Fruit fly (Drosophila melanogaster) whole organism, embryonic: Measurements from ENCODE around the gene Rlb1.
A peak's percentile ranks its signal among the peaks of the same experiment; 100 is the strongest.

Source experiments
- ATbp ChIP-seq: fragments of 200-800 bp; sonication (Bioruptor generic); optimal IDR thresholded peaks from 2 replicates; lab custom pipeline; 2017; ENCODE audit warnings: missing biosample characterization, mild to moderate bottlenecking, missing genetic modification characterization, missing genetic modification reagents
- Aef1 ChIP-seq: fragments of 200-800 bp; sonication (Bioruptor generic); IDR thresholded peaks from 3 replicates; pipeline ENCODE4 v1.3.6; 2022; ENCODE audit warnings: missing biosample characterization, missing genetic modification characterization
- Bteb2 ChIP-seq: fragments of 200-800 bp; sonication (Bioruptor generic); optimal IDR thresholded peaks from 2 replicates; lab custom pipeline; 2016; ENCODE audit warnings: missing biosample characterization, missing genetic modification characterization
- CG10209 ChIP-seq: fragments of 200-800 bp; sonication (Bioruptor generic); optimal IDR thresholded peaks from 3 replicates; lab custom pipeline; 2017; ENCODE audit warnings: missing biosample characterization, mild to moderate bottlenecking, missing genetic modification characterization, missing genetic modification reagents
- CG10366 ChIP-seq: fragments of 200-800 bp; sonication (Bioruptor generic); IDR thresholded peaks from 2 replicates; pipeline ENCODE4 v1.3.6; 2022; ENCODE audit warnings: missing biosample characterization, missing genetic modification characterization
- CG10979 ChIP-seq: fragments of 200-800 bp; sonication (Bioruptor generic); optimal IDR thresholded peaks from 2 replicates; lab custom pipeline; 2018; ENCODE audit warnings: missing biosample characterization, mild to moderate bottlenecking, missing genetic modification characterization, moderate library complexity
- CG11398 ChIP-seq: fragments of 200-800 bp; sonication (Bioruptor generic); optimal IDR thresholded peaks from 2 replicates; lab custom pipeline; 2016; ENCODE audit warnings: missing biosample characterization, missing genetic modification characterization
- CG12155 ChIP-seq: fragments of 200-800 bp; sonication (Bioruptor generic); optimal IDR thresholded peaks from 3 replicates; lab custom pipeline; 2016; ENCODE audit warnings: missing biosample characterization, missing genetic modification characterization
- CG12744 ChIP-seq: fragments of 200-800 bp; sonication (Bioruptor generic); optimal IDR thresholded peaks from 2 replicates; lab custom pipeline; 2016; ENCODE audit warnings: missing biosample characterization, missing genetic modification characterization
- CG12769 ChIP-seq: fragments of 200-800 bp; sonication (Bioruptor generic); optimal IDR thresholded peaks from 2 replicates; lab custom pipeline; 2019; ENCODE audit warnings: missing biosample characterization, mild to moderate bottlenecking, missing genetic modification characterization, moderate library complexity
- CG14050 ChIP-seq: fragments of 200-800 bp; sonication (Bioruptor generic); IDR thresholded peaks from 3 replicates; pipeline ENCODE4 v1.3.6; 2022; ENCODE audit warnings: missing biosample characterization, missing genetic modification characterization
- CG17328 ChIP-seq: fragments of 200-800 bp; sonication (Bioruptor generic); IDR thresholded peaks from 2 replicates; pipeline ENCODE4 v1.3.6; 2022; ENCODE audit warnings: missing biosample characterization, missing genetic modification characterization
- CG17385 ChIP-seq: fragments of 200-800 bp; sonication (Bioruptor generic); optimal IDR thresholded peaks from 3 replicates; lab custom pipeline; 2018; ENCODE audit warnings: missing biosample characterization, mild to moderate bottlenecking, missing genetic modification characterization
- CG17829 ChIP-seq: fragments of 200-800 bp; optimal IDR thresholded peaks from 2 replicates; lab custom pipeline; 2019; ENCODE audit warnings: missing biosample characterization, mild to moderate bottlenecking, missing genetic modification characterization, moderate library complexity
- CG2889 ChIP-seq: fragments of 200-800 bp; sonication (Bioruptor generic); IDR thresholded peaks from 3 replicates; pipeline ENCODE4 v1.3.6; 2022; ENCODE audit warnings: missing biosample characterization, missing genetic modification characterization
- CG31388 ChIP-seq: fragments of 200-800 bp; sonication (Bioruptor generic); optimal IDR thresholded peaks from 2 replicates; lab custom pipeline; 2016; ENCODE audit warnings: missing biosample characterization, missing genetic modification characterization
- CG3163 ChIP-seq: fragments of 200-800 bp; sonication (Bioruptor generic); optimal IDR thresholded peaks from 3 replicates; lab custom pipeline; 2016; ENCODE audit warnings: missing biosample characterization, missing genetic modification characterization
- CG32532 ChIP-seq: fragments of 200-800 bp; sonication (Bioruptor generic); IDR thresholded peaks from 2 replicates; pipeline ENCODE4 v1.3.6; 2022; ENCODE audit warnings: missing biosample characterization, missing genetic modification characterization
- CG33557 ChIP-seq: fragments of 200-800 bp; sonication (Bioruptor generic); optimal IDR thresholded peaks from 2 replicates; lab custom pipeline; 2019; ENCODE audit warnings: missing biosample characterization, mild to moderate bottlenecking, missing genetic modification characterization, moderate library complexity
- CG3407 ChIP-seq: fragments of 200-800 bp; sonication (Bioruptor generic); optimal IDR thresholded peaks from 2 replicates; lab custom pipeline; 2018; ENCODE audit warnings: missing biosample characterization, mild to moderate bottlenecking, missing genetic modification characterization
- CG6175 ChIP-seq: fragments of 200-800 bp; sonication (Bioruptor generic); IDR thresholded peaks from 3 replicates; pipeline ENCODE4 v1.3.6; 2022; ENCODE audit warnings: missing biosample characterization, missing genetic modification characterization
- CG9609 ChIP-seq: fragments of 200-800 bp; sonication (Bioruptor generic); optimal IDR thresholded peaks from 3 replicates; lab custom pipeline; 2016; ENCODE audit warnings: missing biosample characterization, missing genetic modification characterization
- CHES-1-like ChIP-seq: fragments of 200-800 bp; sonication (Bioruptor generic); optimal IDR thresholded peaks from 2 replicates; lab custom pipeline; 2016; ENCODE audit warnings: missing biosample characterization, missing genetic modification characterization
- Dfd ChIP-seq, 2 experiments: fragments of >200 bp; optimal IDR thresholded peaks; 2 replicates each; lab custom pipeline; 2017; ENCODE audit warnings: missing biosample characterization in 2 of 2, missing genetic modification characterization in 2 of 2
- Drgx ChIP-seq: fragments of 200-800 bp; sonication (Bioruptor generic); IDR thresholded peaks from 2 replicates; pipeline ENCODE4 v1.3.6; 2022; ENCODE audit warnings: missing biosample characterization, missing genetic modification characterization
- ERR ChIP-seq: fragments of 200-800 bp; sonication (Bioruptor generic); optimal IDR thresholded peaks from 2 replicates; lab custom pipeline; 2016; ENCODE audit warnings: missing biosample characterization, missing genetic modification characterization
- Ets97D ChIP-seq: fragments of 200-800 bp; sonication (Bioruptor generic); optimal IDR thresholded peaks from 3 replicates; lab custom pipeline; 2016; ENCODE audit warnings: missing biosample characterization, missing genetic modification characterization
- Hmx ChIP-seq: fragments of 200-800 bp; sonication (Bioruptor generic); optimal IDR thresholded peaks from 2 replicates; lab custom pipeline; 2016; ENCODE audit warnings: missing biosample characterization, missing genetic modification characterization
- Med ChIP-seq: fragments of 200-800 bp; sonication (Bioruptor generic); peaks from one replicate; lab custom pipeline; 2016; ENCODE audit warnings: missing biosample characterization, missing genetic modification characterization, mild to moderate bottlenecking, inconsistent platforms, moderate library complexity
- Mes4 ChIP-seq: fragments of 200-800 bp; sonication (Bioruptor generic); optimal IDR thresholded peaks from 2 replicates; lab custom pipeline; 2016; ENCODE audit warnings: missing biosample characterization, missing genetic modification characterization
- Nf-YB ChIP-seq: fragments of 200-800 bp; sonication (Bioruptor generic); optimal IDR thresholded peaks from 3 replicates; lab custom pipeline; 2019; ENCODE audit warnings: missing biosample characterization, mild to moderate bottlenecking, missing genetic modification characterization, moderate library complexity
- aop ChIP-seq: fragments of 200-800 bp; sonication (Bioruptor generic); IDR thresholded peaks from 2 replicates; pipeline ENCODE4 v1.3.6; 2022; ENCODE audit warnings: missing biosample characterization, missing genetic modification characterization
- cg ChIP-seq: fragments of 200-800 bp; sonication (Bioruptor generic); optimal IDR thresholded peaks from 3 replicates; lab custom pipeline; 2019; ENCODE audit warnings: missing biosample characterization, mild to moderate bottlenecking, missing genetic modification characterization, moderate library complexity
- chif ChIP-seq, 2 experiments: fragments of 200-800 bp; sonication (Bioruptor generic); optimal IDR thresholded peaks; 3 replicates each; lab custom pipeline; 2016; ENCODE audit warnings: missing biosample characterization in 2 of 2, missing genetic modification characterization in 2 of 2
- da ChIP-seq: fragments of 200-800 bp; sonication (Bioruptor generic); optimal IDR thresholded peaks from 2 replicates; lab custom pipeline; 2016; ENCODE audit warnings: missing biosample characterization, missing genetic modification characterization
- her ChIP-seq: fragments of 200-800 bp; sonication (Bioruptor generic); optimal IDR thresholded peaks from 2 replicates; lab custom pipeline; 2016; ENCODE audit warnings: missing biosample characterization, missing genetic modification characterization
- kay ChIP-seq: fragments of 200-800 bp; sonication (Bioruptor generic); optimal IDR thresholded peaks from 2 replicates; lab custom pipeline; 2016; ENCODE audit warnings: missing biosample characterization, missing genetic modification characterization
- ken ChIP-seq: fragments of 200-800 bp; sonication (Bioruptor generic); IDR thresholded peaks from 3 replicates; pipeline ENCODE4 v1.3.6; 2022; ENCODE audit warnings: missing biosample characterization, missing genetic modification characterization
- klu ChIP-seq: fragments of 200-800 bp; sonication (Bioruptor generic); IDR thresholded peaks from 2 replicates; pipeline ENCODE4 v1.3.6; 2022; ENCODE audit warnings: missing biosample characterization, missing genetic modification characterization
- lilli ChIP-seq: fragments of 200-800 bp; sonication (Bioruptor generic); optimal IDR thresholded peaks from 3 replicates; lab custom pipeline; 2016; ENCODE audit warnings: missing biosample characterization, missing genetic modification characterization
- lmd ChIP-seq: fragments of 200-800 bp; sonication (Bioruptor generic); IDR thresholded peaks from 2 replicates; pipeline ENCODE4 v1.3.6; 2022; ENCODE audit warnings: missing biosample characterization, missing genetic modification characterization
- lov ChIP-seq, 2 experiments: fragments of 200-800 bp in 1 of 2; fragments of >200 bp in 1 of 2; sonication (Bioruptor generic) in 1 of 2; IDR thresholded peaks in 1 of 2; optimal IDR thresholded peaks in 1 of 2; 2 replicates in 1 of 2; 3 replicates in 1 of 2; pipeline versions ENCODE4 v1.3.6 to Lab custom; 2017 to 2022; ENCODE audit warnings: missing biosample characterization in 1 of 2, missing genetic modification characterization in 1 of 2
- maf-S ChIP-seq: fragments of 200-800 bp; sonication (Bioruptor generic); optimal IDR thresholded peaks from 2 replicates; lab custom pipeline; 2016; ENCODE audit warnings: missing biosample characterization, missing genetic modification characterization
- oc ChIP-seq: fragments of 200-800 bp; sonication (Bioruptor generic); optimal IDR thresholded peaks from 2 replicates; lab custom pipeline; 2018; ENCODE audit warnings: missing biosample characterization, mild to moderate bottlenecking, missing genetic modification characterization, moderate library complexity
- psq ChIP-seq: fragments of 200-800 bp; sonication (Bioruptor generic); optimal IDR thresholded peaks from 2 replicates; lab custom pipeline; 2017; ENCODE audit warnings: missing biosample characterization, missing genetic modification characterization
- row ChIP-seq: fragments of 200-800 bp; sonication (Bioruptor generic); IDR thresholded peaks from 3 replicates; pipeline ENCODE4 v1.3.6; 2022; ENCODE audit warnings: missing biosample characterization, missing genetic modification characterization
- trem ChIP-seq: fragments of 200-800 bp; optimal IDR thresholded peaks from 3 replicates; lab custom pipeline; 2019; ENCODE audit warnings: missing biosample characterization, mild to moderate bottlenecking, missing genetic modification characterization, moderate library complexity
- tx ChIP-seq: fragments of 200-800 bp; sonication (Bioruptor generic); optimal IDR thresholded peaks from 2 replicates; lab custom pipeline; 2016; ENCODE audit warnings: missing biosample characterization, missing genetic modification characterization
- wdn ChIP-seq: fragments of 200-800 bp; sonication (Bioruptor generic); IDR thresholded peaks from 2 replicates; pipeline ENCODE4 v1.3.6; 2022; ENCODE audit warnings: missing biosample characterization, missing genetic modification characterization
- yki ChIP-seq: fragments of >200 bp; optimal IDR thresholded peaks from 3 replicates; lab custom pipeline; 2018

Gene Rlb1

DNA sequence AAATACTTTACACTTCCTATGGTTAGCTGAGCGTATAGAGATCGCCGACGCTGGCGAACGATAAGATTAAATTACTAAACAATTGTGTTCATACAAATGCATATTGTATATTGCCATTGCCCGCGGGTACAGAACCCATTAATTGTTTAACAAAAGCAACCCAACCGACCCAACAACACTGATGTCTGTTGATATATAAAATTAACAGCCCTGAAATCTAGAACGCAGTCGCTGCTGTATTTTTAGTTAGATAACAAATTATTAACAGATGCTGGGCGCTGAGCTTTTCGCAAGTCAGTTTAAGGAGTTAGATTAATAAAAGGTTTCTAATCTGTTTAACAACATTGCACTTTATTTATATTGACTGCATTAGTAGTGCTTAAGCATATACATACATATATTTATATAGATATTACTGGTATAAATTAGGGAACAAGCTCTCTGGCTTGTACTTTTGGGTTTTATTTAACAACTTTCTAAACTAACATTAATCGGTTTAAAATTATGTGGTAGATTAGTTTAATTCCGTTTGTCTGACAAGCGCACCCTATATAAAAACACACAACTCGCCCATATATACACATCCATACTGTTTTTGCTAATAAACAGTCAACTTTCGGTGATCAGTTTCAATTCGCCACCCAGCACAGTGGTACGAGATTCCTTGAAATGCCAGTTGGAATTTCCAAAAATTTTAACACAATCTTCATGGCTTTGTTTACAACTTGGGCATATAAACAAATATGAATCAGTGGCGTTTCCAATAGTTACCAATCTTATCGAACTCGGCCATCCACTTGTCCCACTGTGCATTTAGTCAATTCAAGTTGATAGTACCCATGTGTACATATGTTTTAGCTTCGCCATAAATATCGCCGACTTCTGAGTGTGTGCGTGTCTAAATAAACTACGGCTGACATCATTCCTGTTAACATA, 15.0 kb downstream of the Rlb1 start (continued):
- TF ChIP-seq wdn (GFP tag; lab: Robert Waterston, UW) (peak; percentile 91), trem (tag; lab: Kevin White, UChicago) (peak; percentile 45), Hmx (GFP tag; lab: Kevin White, UChicago) (peak; percentile 73), ERR (GFP tag; lab: Kevin White, UChicago) (peak; percentile 91), CG12769 (peak; percentile 94), ken (peak; percentile 79; the same call in 2 of the 3 replicates), CG3163 (GFP tag; lab: Kevin White, UChicago) (peak; percentile 50), tx (GFP tag; lab: Kevin White, UChicago) (peak; percentile 69), kay (peak; percentile 86), Dfd (GFP tag; optimal IDR thresholded peaks at IDR 0.05; lab: Kevin White, UChicago) (no peak), row (GFP tag; lab: Robert Waterston, UW) (peak; percentile 84), Med (GFP tag; lab: Kevin White, UChicago) (peak; percentile 100), CG10209 (peak; percentile 73), yki (lab: Kevin White, UChicago) (no peak), CG6175 (GFP tag; lab: Robert Waterston, UW) (peak; percentile 90), Bteb2 (GFP tag; lab: Kevin White, UChicago) (peak; percentile 78), CG12155 (GFP tag; lab: Kevin White, UChicago) (peak; percentile 70), CHES-1-like (GFP tag; lab: Kevin White, UChicago) (peak; percentile 90), CG17328 (GFP tag; lab: Robert Waterston, UW) (peak; percentile 76), ATbp (GFP tag; lab: Kevin White, UChicago) (peak; percentile 81), CG33557 (GFP tag; lab: Kevin White, UChicago) (no peak), CG9609 (GFP tag; lab: Kevin White, UChicago) (peak; percentile 73), lov (optimal IDR thresholded peaks at IDR 0.05; lab: Kevin White, UChicago) (no peak), lov (GFP tag; IDR thresholded peaks at IDR 0.05; lab: Robert Waterston, UW) (peak; percentile 43; the same call in 1 of the 3 replicates), cg (GFP tag; lab: Kevin White, UChicago) (peak; percentile 5), CG17385 (GFP tag; lab: Kevin White, UChicago) (peak; percentile 77), Mes4 (GFP tag; lab: Kevin White, UChicago) (peak; percentile 55), psq (GFP tag; lab: Kevin White, UChicago) (peak; percentile 7), CG10979 (tag; lab: Kevin White, UChicago) (peak; percentile 68), CG32532 (GFP tag; lab: Robert Waterston, UW) (peak; percentile 98), chif (GFP tag; optimal IDR thresholded peaks at IDR 0.05; lab: Kevin White, UChicago) (peak; percentile 72 to 94), Ets97D (GFP tag; lab: Kevin White, UChicago) (peak; percentile 78), maf-S (GFP tag; lab: Kevin White, UChicago) (peak; percentile 85), CG10366 (GFP tag; lab: Robert Waterston, UW) (peak; percentile 83)

DNA sequence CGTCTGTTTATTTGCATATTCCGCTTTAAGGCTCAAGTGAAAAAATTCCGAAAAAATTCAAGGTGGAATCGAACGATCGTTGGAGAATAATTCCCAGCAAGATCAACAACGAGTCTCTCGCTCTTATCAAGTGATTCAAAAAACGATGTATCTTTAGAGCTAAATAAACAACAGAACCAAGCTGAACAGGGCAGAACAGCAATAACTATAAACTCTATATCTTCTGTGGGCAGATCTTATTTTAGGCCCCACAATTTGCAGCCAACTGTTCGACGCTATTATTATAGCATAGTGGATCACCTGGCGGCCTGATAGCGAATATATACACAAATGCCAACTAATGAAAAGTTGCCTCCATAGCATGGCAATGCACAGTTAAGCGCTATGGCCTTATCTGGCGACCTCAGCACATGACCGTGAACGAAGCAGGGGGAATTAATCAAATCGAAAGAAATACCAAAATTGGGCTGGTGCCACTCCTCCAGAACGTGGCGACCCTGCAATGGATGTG, 16.3 kb downstream of the Rlb1 start:
- TF ChIP-seq CG31388 (GFP tag; lab: Kevin White, UChicago) (no peak), CG17829 (tag; lab: Kevin White, UChicago) (no peak), da (peak; percentile 14), Drgx (no peak), CG12744 (GFP tag; lab: Kevin White, UChicago) (no peak), lilli (GFP tag; lab: Kevin White, UChicago) (no peak), CG11398 (GFP tag; lab: Kevin White, UChicago) (no peak), CG14050 (GFP tag; lab: Robert Waterston, UW) (no peak), lmd (GFP tag; lab: Robert Waterston, UW) (no peak), CG3407 (GFP tag; lab: Kevin White, UChicago) (no peak), Nf-YB (no peak), oc (tag; lab: Kevin White, UChicago) (no peak), Aef1 (GFP tag; lab: Robert Waterston, UW) (no peak), klu (GFP tag; lab: Robert Waterston, UW) (no peak), CG2889 (GFP tag; lab: Robert Waterston, UW) (no peak), aop (GFP tag; lab: Robert Waterston, UW) (no peak), her (peak; percentile 19)
